Fruit fly (Drosophila melanogaster): ENCODE data around the gene RpS28-like.

DNA sequence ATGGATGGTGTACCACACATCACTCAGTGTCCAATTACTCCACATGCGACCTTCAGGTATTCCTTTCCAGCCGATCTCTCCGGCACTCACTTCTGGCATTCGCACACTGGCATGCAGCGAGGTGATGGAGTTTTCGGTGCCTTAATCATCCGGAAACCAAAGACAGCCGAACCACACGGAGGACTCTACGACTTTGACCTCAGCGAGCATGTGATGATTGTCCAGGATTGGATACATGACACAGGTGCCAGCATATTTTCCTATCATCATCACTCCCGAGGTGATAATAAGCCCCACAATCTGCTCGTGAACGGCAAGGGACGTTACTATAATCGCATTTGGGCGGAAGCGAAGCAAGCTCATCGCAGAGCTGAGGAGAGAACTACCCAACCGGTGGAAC, 12.4 kb upstream of the RpS28-like start:
- no peak for TF ChIP-seq salr (GFP tag; optimal IDR thresholded peaks at IDR 0.05)
- TF ChIP-seq CG10669 (GFP tag; optimal IDR thresholded peaks at IDR 0.05): no peak
